Fruit fly (Drosophila melanogaster) whole organism, embryonic: ENCODE data around the gene CecB.
A peak's percentile ranks its signal among the peaks of the same experiment; 100 is the strongest.

Experiments
- Ada2b ChIP-seq: fragments of 200-800 bp; sonication (Bioruptor generic); IDR thresholded peaks from 2 replicates; pipeline ENCODE4 v1.3.6; 2022; ENCODE audit warnings: missing biosample characterization, missing genetic modification characterization
- Adf1 ChIP-seq: fragments of 200-800 bp; sonication (Bioruptor generic); IDR thresholded peaks from 2 replicates; pipeline ENCODE4 v1.3.6; 2022; ENCODE audit warnings: missing biosample characterization, missing genetic modification characterization
- Atf6 ChIP-seq: fragments of 200-800 bp; sonication (Bioruptor generic); IDR thresholded peaks from 2 replicates; pipeline ENCODE4 v1.3.6; 2022; ENCODE audit warnings: missing biosample characterization, missing genetic modification characterization
- B-H1 ChIP-seq: fragments of 200-800 bp; sonication (Bioruptor generic); IDR thresholded peaks from 3 replicates; pipeline ENCODE4 v1.3.6; 2022; ENCODE audit warnings: missing biosample characterization, missing genetic modification characterization
- B-H2 ChIP-seq: fragments of 200-800 bp; sonication (Bioruptor generic); optimal IDR thresholded peaks from 2 replicates; lab custom pipeline; 2018; ENCODE audit warnings: missing biosample characterization, mild to moderate bottlenecking, missing genetic modification characterization
- Bteb2 ChIP-seq: fragments of 200-800 bp; sonication (Bioruptor generic); optimal IDR thresholded peaks from 2 replicates; lab custom pipeline; 2016; ENCODE audit warnings: missing biosample characterization, missing genetic modification characterization
- CG10543 ChIP-seq: fragments of 200-800 bp; sonication (Bioruptor generic); optimal IDR thresholded peaks from 3 replicates; lab custom pipeline; 2017; ENCODE audit warnings: missing biosample characterization, mild to moderate bottlenecking, missing genetic modification characterization, moderate library complexity
- CG10979 ChIP-seq: fragments of 200-800 bp; sonication (Bioruptor generic); optimal IDR thresholded peaks from 2 replicates; lab custom pipeline; 2018; ENCODE audit warnings: missing biosample characterization, mild to moderate bottlenecking, missing genetic modification characterization, moderate library complexity
- CG15514 ChIP-seq: fragments of 200-800 bp; sonication (Bioruptor generic); optimal IDR thresholded peaks from 3 replicates; lab custom pipeline; 2017; ENCODE audit warnings: missing biosample characterization, missing genetic modification characterization, mild to moderate bottlenecking, moderate library complexity, missing genetic modification reagents
- CG2120 ChIP-seq: fragments of 200-800 bp; sonication (Bioruptor generic); optimal IDR thresholded peaks from 3 replicates; lab custom pipeline; 2016; ENCODE audit warnings: missing biosample characterization, missing genetic modification characterization
- CG2712 ChIP-seq: fragments of 200-800 bp; optimal IDR thresholded peaks from 3 replicates; lab custom pipeline; 2019; ENCODE audit warnings: missing biosample characterization, mild to moderate bottlenecking, missing genetic modification characterization, moderate library complexity
- CG30020 ChIP-seq: fragments of 200-800 bp; optimal IDR thresholded peaks from 2 replicates; lab custom pipeline; 2019; ENCODE audit warnings: missing biosample characterization, mild to moderate bottlenecking, missing genetic modification characterization, moderate library complexity
- CG3281 ChIP-seq: fragments of 200-800 bp; sonication (Bioruptor generic); optimal IDR thresholded peaks from 3 replicates; lab custom pipeline; 2017; ENCODE audit warnings: missing biosample characterization, mild to moderate bottlenecking, missing genetic modification characterization
- CG3995 ChIP-seq: fragments of 200-800 bp; sonication (Bioruptor generic); optimal IDR thresholded peaks from 3 replicates; lab custom pipeline; 2016; ENCODE audit warnings: missing biosample characterization, missing genetic modification characterization
- CG6813 ChIP-seq: fragments of 200-800 bp; sonication (Bioruptor generic); optimal IDR thresholded peaks from 2 replicates; lab custom pipeline; 2017; ENCODE audit warnings: missing biosample characterization, missing genetic modification characterization, mild to moderate bottlenecking, moderate library complexity, missing genetic modification reagents
- CG7839 ChIP-seq: fragments of 200-800 bp; sonication (Bioruptor generic); optimal IDR thresholded peaks from 3 replicates; lab custom pipeline; 2018; ENCODE audit warnings: missing biosample characterization, mild to moderate bottlenecking, missing genetic modification characterization, moderate library complexity
- D19A ChIP-seq: fragments of 200-800 bp; optimal IDR thresholded peaks from 3 replicates; lab custom pipeline; 2019; ENCODE audit warnings: missing biosample characterization, mild to moderate bottlenecking, missing genetic modification characterization, moderate library complexity
- Dek ChIP-seq: fragments of 200-800 bp; sonication (Bioruptor generic); optimal IDR thresholded peaks from 3 replicates; lab custom pipeline; 2019; ENCODE audit warnings: missing biosample characterization, mild to moderate bottlenecking, missing genetic modification characterization, moderate library complexity
- Fer1 ChIP-seq: fragments of 200-800 bp; sonication (Bioruptor generic); optimal IDR thresholded peaks from 2 replicates; lab custom pipeline; 2017; ENCODE audit warnings: missing biosample characterization, mild to moderate bottlenecking, missing genetic modification characterization
- Fer3 ChIP-seq: fragments of 200-800 bp; sonication (Bioruptor generic); optimal IDR thresholded peaks from 2 replicates; lab custom pipeline; 2018; ENCODE audit warnings: missing biosample characterization, mild to moderate bottlenecking, missing genetic modification characterization, moderate library complexity
- Optix ChIP-seq: fragments of 200-800 bp; sonication (Bioruptor generic); IDR thresholded peaks from 3 replicates; pipeline ENCODE4 v1.3.6; 2022; ENCODE audit warnings: missing biosample characterization, missing genetic modification characterization
- Rfx ChIP-seq: fragments of 200-800 bp; sonication (Bioruptor generic); IDR thresholded peaks from 2 replicates; pipeline ENCODE4 v1.3.6; 2022; ENCODE audit warnings: missing biosample characterization, missing genetic modification characterization
- Rx ChIP-seq: fragments of 200-800 bp; sonication (Bioruptor generic); IDR thresholded peaks from 2 replicates; pipeline ENCODE4 v1.3.6; 2022; ENCODE audit warnings: missing biosample characterization, missing genetic modification characterization
- Scr ChIP-seq: fragments of 200-800 bp; sonication (Bioruptor generic); IDR thresholded peaks from 2 replicates; pipeline ENCODE4 v1.3.6; 2022; ENCODE audit warnings: missing biosample characterization, missing genetic modification characterization; ENCODE audit not compliant: partially characterized antibody
- Side ChIP-seq: fragments of 200-800 bp; sonication (Bioruptor generic); optimal IDR thresholded peaks from 2 replicates; lab custom pipeline; 2016; ENCODE audit warnings: missing biosample characterization, missing genetic modification characterization
- Sin3A ChIP-seq: fragments of >200 bp; optimal IDR thresholded peaks from 2 replicates; lab custom pipeline; 2018
- Xrp1 ChIP-seq: fragments of 200-800 bp; sonication (Bioruptor generic); IDR thresholded peaks from 2 replicates; pipeline ENCODE4 v1.3.6; 2022; ENCODE audit warnings: missing biosample characterization, missing genetic modification characterization
- ab ChIP-seq: fragments of 200-800 bp; sonication (Bioruptor generic); optimal IDR thresholded peaks from 2 replicates; lab custom pipeline; 2016; ENCODE audit warnings: missing biosample characterization, missing genetic modification characterization
- dimm ChIP-seq: fragments of 200-800 bp; sonication (Bioruptor generic); IDR thresholded peaks from 2 replicates; pipeline ENCODE4 v1.3.6; 2022; ENCODE audit warnings: missing biosample characterization, missing genetic modification characterization
- dysf ChIP-seq: fragments of 200-800 bp; sonication (Bioruptor generic); IDR thresholded peaks from 3 replicates; pipeline ENCODE4 v1.3.6; 2022; ENCODE audit warnings: missing biosample characterization, missing genetic modification characterization
- ftz-f1 ChIP-seq: fragments of 200-800 bp; sonication (Bioruptor generic); optimal IDR thresholded peaks from 2 replicates; lab custom pipeline; 2016; ENCODE audit warnings: missing biosample characterization, missing genetic modification characterization
- gem ChIP-seq: fragments of 200-800 bp; sonication (Bioruptor generic); optimal IDR thresholded peaks from 2 replicates; lab custom pipeline; 2019; ENCODE audit warnings: missing biosample characterization, mild to moderate bottlenecking, missing genetic modification characterization, moderate library complexity
- grn ChIP-seq: fragments of 200-800 bp; sonication (Bioruptor generic); optimal IDR thresholded peaks from 3 replicates; lab custom pipeline; 2017; ENCODE audit warnings: missing biosample characterization, missing genetic modification characterization
- ham ChIP-seq: fragments of 200-800 bp; sonication (Bioruptor generic); IDR thresholded peaks from 2 replicates; pipeline ENCODE4 v1.3.6; 2022; ENCODE audit warnings: missing biosample characterization, missing genetic modification characterization
- lab ChIP-seq: fragments of 200-800 bp; sonication (Bioruptor generic); optimal IDR thresholded peaks from 3 replicates; lab custom pipeline; 2017; ENCODE audit warnings: missing biosample characterization, missing genetic modification characterization, mild to moderate bottlenecking, moderate library complexity, missing genetic modification reagents
- lilli ChIP-seq: fragments of 200-800 bp; sonication (Bioruptor generic); optimal IDR thresholded peaks from 3 replicates; lab custom pipeline; 2016; ENCODE audit warnings: missing biosample characterization, missing genetic modification characterization
- lov ChIP-seq, 2 experiments: fragments of 200-800 bp in 1 of 2; fragments of >200 bp in 1 of 2; sonication (Bioruptor generic) in 1 of 2; IDR thresholded peaks in 1 of 2; optimal IDR thresholded peaks in 1 of 2; 2 replicates in 1 of 2; 3 replicates in 1 of 2; pipeline versions ENCODE4 v1.3.6 to Lab custom; 2017 to 2022; ENCODE audit warnings: missing biosample characterization in 1 of 2, missing genetic modification characterization in 1 of 2
- mam ChIP-seq: fragments of 200-800 bp; sonication (Bioruptor generic); optimal IDR thresholded peaks from 3 replicates; lab custom pipeline; 2016; ENCODE audit warnings: missing biosample characterization, missing genetic modification characterization
- mirr ChIP-seq: fragments of 200-800 bp; sonication (Bioruptor generic); optimal IDR thresholded peaks from 3 replicates; lab custom pipeline; 2018; ENCODE audit warnings: missing biosample characterization, mild to moderate bottlenecking, missing genetic modification characterization
- pho ChIP-seq: fragments of 200-800 bp; sonication (Bioruptor generic); optimal IDR thresholded peaks from 2 replicates; lab custom pipeline; 2016; ENCODE audit warnings: missing biosample characterization, missing genetic modification characterization
- pros ChIP-seq: fragments of 200-800 bp; sonication (Bioruptor generic); optimal IDR thresholded peaks from 3 replicates; lab custom pipeline; 2019; ENCODE audit warnings: missing biosample characterization, mild to moderate bottlenecking, missing genetic modification characterization, moderate library complexity
- sens-2 ChIP-seq: fragments of 200-800 bp; sonication (Bioruptor generic); IDR thresholded peaks from 2 replicates; pipeline ENCODE4 v1.3.6; 2022; ENCODE audit warnings: missing biosample characterization, missing genetic modification characterization
- seq ChIP-seq: fragments of 200-800 bp; sonication (Bioruptor generic); IDR thresholded peaks from 2 replicates; pipeline ENCODE4 v1.3.6; 2022; ENCODE audit warnings: missing biosample characterization, missing genetic modification characterization
- so ChIP-seq: fragments of 200-800 bp; sonication (Bioruptor generic); IDR thresholded peaks from 3 replicates; pipeline ENCODE4 v1.3.6; 2022; ENCODE audit warnings: missing biosample characterization, missing genetic modification characterization
- sob ChIP-seq: fragments of 200-800 bp; sonication (Bioruptor generic); IDR thresholded peaks from 2 replicates; pipeline ENCODE4 v1.3.6; 2022; ENCODE audit warnings: missing biosample characterization, missing genetic modification characterization
- sug ChIP-seq: fragments of 200-800 bp; optimal IDR thresholded peaks from 2 replicates; lab custom pipeline; 2019; ENCODE audit warnings: missing biosample characterization, mild to moderate bottlenecking, missing genetic modification characterization, moderate library complexity
- tio ChIP-seq: fragments of 200-800 bp; sonication (Bioruptor generic); optimal IDR thresholded peaks from 2 replicates; lab custom pipeline; 2017; ENCODE audit warnings: missing biosample characterization, missing genetic modification characterization, inconsistent platforms
- twi ChIP-seq: fragments of 200-800 bp; optimal IDR thresholded peaks from 2 replicates; lab custom pipeline; 2019; ENCODE audit warnings: missing biosample characterization, mild to moderate bottlenecking, missing genetic modification characterization, moderate library complexity
- wdn ChIP-seq: fragments of 200-800 bp; sonication (Bioruptor generic); IDR thresholded peaks from 2 replicates; pipeline ENCODE4 v1.3.6; 2022; ENCODE audit warnings: missing biosample characterization, missing genetic modification characterization
- zfh2 ChIP-seq: fragments of 200-800 bp; sonication (Bioruptor generic); optimal IDR thresholded peaks from 2 replicates; lab custom pipeline; 2016; ENCODE audit warnings: missing biosample characterization, missing genetic modification characterization

CecB gene

dm6 chr3R:30200091-30200698 is 13.4 kb downstream of the CecB start (continued):
- TF ChIP-seq CG3995 (GFP tag; lab: Kevin White, UChicago) (no peak), Ada2b (GFP tag; lab: Robert Waterston, UW) (0 out of 2 replicates have a peak, but pooled peaks have one; percentile 25), CG10543 (GFP tag; lab: Kevin White, UChicago) (peak; percentile 52), Dek (no peak), Rfx (GFP tag; lab: Robert Waterston, UW) (peak; percentile 26; the same call in 1 of the 2 replicates), Fer3 (no peak), CG30020 (tag; lab: Kevin White, UChicago) (no peak), tio (GFP tag; lab: Kevin White, UChicago) (no peak), dimm (GFP tag; lab: Robert Waterston, UW) (0 out of 2 replicates have a peak, but pooled peaks have one; percentile 22), Xrp1 (no peak), Fer1 (GFP tag; lab: Kevin White, UChicago) (no peak), dysf (GFP tag; lab: Robert Waterston, UW) (peak; percentile 64), D19A (tag; lab: Kevin White, UChicago) (peak; percentile 0), CG7839 (tag; lab: Kevin White, UChicago) (peak; percentile 31), grn (GFP tag; lab: Kevin White, UChicago) (peak; percentile 7), pho (GFP tag; lab: Kevin White, UChicago) (no peak), sob (GFP tag; lab: Robert Waterston, UW) (peak; percentile 52), zfh2 (peak; percentile 11), Sin3A (lab: Kevin White, UChicago) (no peak), CG6813 (no peak), Scr (GFP tag; lab: Robert Waterston, UW) (no peak), lov (optimal IDR thresholded peaks at IDR 0.05; lab: Kevin White, UChicago) (no peak), lov (GFP tag; IDR thresholded peaks at IDR 0.05; lab: Robert Waterston, UW) (no peak), gem (peak; percentile 34), CG2120 (GFP tag; lab: Kevin White, UChicago) (peak; percentile 55), Adf1 (GFP tag; lab: Robert Waterston, UW) (peak; percentile 24; the same call in 1 of the 2 replicates), ham (GFP tag; lab: Robert Waterston, UW) (0 out of 2 replicates have a peak, but pooled peaks have one; percentile 5), sens-2 (no peak), so (no peak), twi (no peak), CG10979 (tag; lab: Kevin White, UChicago) (no peak), Atf6 (GFP tag; lab: Robert Waterston, UW) (peak; percentile 34; the same call in 1 of the 2 replicates), pros (no peak), lab (GFP tag; lab: Kevin White, UChicago) (peak; percentile 57), ftz-f1 (GFP tag; lab: Kevin White, UChicago) (no peak), seq (GFP tag; lab: Robert Waterston, UW) (no peak), Optix (GFP tag; lab: Robert Waterston, UW) (0 out of 3 replicates have a peak, but pooled peaks have one; percentile 31), Rx (no peak), B-H2 (GFP tag; lab: Kevin White, UChicago) (no peak), ab (GFP tag; lab: Kevin White, UChicago) (no peak), sug (tag; lab: Kevin White, UChicago) (peak; percentile 89), CG3281 (peak; percentile 7), CG2712 (tag; lab: Kevin White, UChicago) (no peak), CG15514 (GFP tag; lab: Kevin White, UChicago) (peak; percentile 6), mirr (GFP tag; lab: Kevin White, UChicago) (peak; percentile 22), mam (GFP tag; lab: Kevin White, UChicago) (peak; percentile 38), B-H1 (GFP tag; lab: Robert Waterston, UW) (no peak), wdn (GFP tag; lab: Robert Waterston, UW) (0 out of 2 replicates have a peak, but pooled peaks have one; percentile 26), Side (peak; percentile 33), lilli (GFP tag; lab: Kevin White, UChicago) (peak; percentile 18), Bteb2 (peak; percentile 21)
